Fruit fly (Drosophila melanogaster) whole organism, embryonic: ENCODE data around the gene Patr-1.

ENCODE experiments used
- Adf1 ChIP-seq: fragments of 200-800 bp; sonication (Bioruptor generic); IDR thresholded peaks from 2 replicates; pipeline ENCODE4 v1.3.6; 2022; ENCODE audit warnings: missing biosample characterization, missing genetic modification characterization
- CG11504 ChIP-seq: fragments of 200-800 bp; sonication (Bioruptor generic); optimal IDR thresholded peaks from 3 replicates; lab custom pipeline; 2019; ENCODE audit warnings: missing biosample characterization, mild to moderate bottlenecking, missing genetic modification characterization, moderate library complexity
- CG13775 ChIP-seq: fragments of 200-800 bp; sonication (Bioruptor generic); optimal IDR thresholded peaks from 3 replicates; lab custom pipeline; 2017; ENCODE audit warnings: missing biosample characterization, mild to moderate bottlenecking, missing genetic modification characterization
- CG14860 ChIP-seq: fragments of 200-800 bp; sonication (Bioruptor generic); IDR thresholded peaks from 3 replicates; pipeline ENCODE4 v1.3.6; 2022; ENCODE audit warnings: missing biosample characterization, missing genetic modification characterization; ENCODE audit not compliant: partially characterized antibody
- CG16863 ChIP-seq: fragments of 200-800 bp; sonication (Bioruptor generic); optimal IDR thresholded peaks from 3 replicates; lab custom pipeline; 2016; ENCODE audit warnings: missing biosample characterization, missing genetic modification characterization
- CG2116 ChIP-seq: fragments of 200-800 bp; sonication (Bioruptor generic); optimal IDR thresholded peaks from 3 replicates; lab custom pipeline; 2018; ENCODE audit warnings: missing biosample characterization, mild to moderate bottlenecking, missing genetic modification characterization
- CG2678 ChIP-seq: fragments of 200-800 bp; sonication (Bioruptor generic); optimal IDR thresholded peaks from 3 replicates; lab custom pipeline; 2019; ENCODE audit warnings: missing biosample characterization, mild to moderate bottlenecking, missing genetic modification characterization, moderate library complexity
- CG31365 ChIP-seq: fragments of 200-800 bp; sonication (Bioruptor generic); optimal IDR thresholded peaks from 2 replicates; lab custom pipeline; 2018; ENCODE audit warnings: missing biosample characterization, mild to moderate bottlenecking, missing genetic modification characterization
- CG3163 ChIP-seq: fragments of 200-800 bp; sonication (Bioruptor generic); optimal IDR thresholded peaks from 3 replicates; lab custom pipeline; 2016; ENCODE audit warnings: missing biosample characterization, missing genetic modification characterization
- CG32767 ChIP-seq: fragments of 200-800 bp; sonication (Bioruptor generic); IDR thresholded peaks from 2 replicates; pipeline ENCODE4 v1.3.6; 2022; ENCODE audit warnings: missing biosample characterization, missing genetic modification characterization
- CG3407 ChIP-seq: fragments of 200-800 bp; sonication (Bioruptor generic); optimal IDR thresholded peaks from 2 replicates; lab custom pipeline; 2018; ENCODE audit warnings: missing biosample characterization, mild to moderate bottlenecking, missing genetic modification characterization
- CG3726 ChIP-seq: fragments of 200-800 bp; sonication (Bioruptor generic); IDR thresholded peaks from 3 replicates; pipeline ENCODE4, ENCODE4 v1.3.6; 2022; ENCODE audit warnings: missing biosample characterization, missing genetic modification characterization
- CG4360 ChIP-seq: fragments of 200-800 bp; sonication (Bioruptor generic); IDR thresholded peaks from 2 replicates; pipeline ENCODE4 v1.3.6; 2022; ENCODE audit warnings: missing biosample characterization, missing genetic modification characterization
- CG4404 ChIP-seq: fragments of 200-800 bp; sonication (Bioruptor generic); IDR thresholded peaks from 2 replicates; pipeline ENCODE4 v1.3.6; 2022; ENCODE audit warnings: missing biosample characterization, missing genetic modification characterization
- CG6791 ChIP-seq: fragments of 200-800 bp; sonication (Bioruptor generic); IDR thresholded peaks from 3 replicates; pipeline ENCODE4 v1.3.6; 2022; ENCODE audit warnings: missing biosample characterization, missing genetic modification characterization; ENCODE audit not compliant: partially characterized antibody
- CG7745 ChIP-seq: fragments of 200-800 bp; sonication (Bioruptor generic); optimal IDR thresholded peaks from 2 replicates; lab custom pipeline; 2018; ENCODE audit warnings: missing biosample characterization, mild to moderate bottlenecking, missing genetic modification characterization, moderate library complexity
- CG8290 ChIP-seq, 3 experiments: fragments of 200-800 bp; sonication (Bioruptor generic); optimal IDR thresholded peaks; 2 replicates each; lab custom pipeline; 2016 to 2019; ENCODE audit warnings: missing biosample characterization in 3 of 3, missing genetic modification characterization in 3 of 3, mild to moderate bottlenecking in 2 of 3, moderate library complexity in 1 of 3
- CG8944 ChIP-seq: fragments of 200-800 bp; sonication (Bioruptor generic); optimal IDR thresholded peaks from 3 replicates; lab custom pipeline; 2016; ENCODE audit warnings: missing biosample characterization, missing genetic modification characterization
- CG9876 ChIP-seq: fragments of 200-800 bp; sonication (Bioruptor generic); optimal IDR thresholded peaks from 2 replicates; lab custom pipeline; 2016; ENCODE audit warnings: missing biosample characterization, missing genetic modification characterization
- D19B ChIP-seq: fragments of 200-800 bp; sonication (Bioruptor generic); optimal IDR thresholded peaks from 2 replicates; lab custom pipeline; 2017; ENCODE audit warnings: missing biosample characterization, mild to moderate bottlenecking, missing genetic modification characterization
- Eip74EF ChIP-seq, 2 experiments: fragments of 200-800 bp in 1 of 2; fragments of >200 bp in 1 of 2; sonication (Bioruptor generic) in 1 of 2; optimal IDR thresholded peaks; 2 replicates each; lab custom pipeline; 2017 to 2019; ENCODE audit warnings: missing biosample characterization in 2 of 2, missing genetic modification characterization in 2 of 2, mild to moderate bottlenecking in 1 of 2, moderate library complexity in 1 of 2
- Gug ChIP-seq: fragments of 200-800 bp; sonication (Bioruptor generic); IDR thresholded peaks from 4 replicates; pipeline ENCODE4 v1.3.6; 2022; ENCODE audit warnings: missing biosample characterization, missing genetic modification characterization
- H15 ChIP-seq: fragments of 200-800 bp; sonication (Bioruptor generic); IDR thresholded peaks from 3 replicates; pipeline ENCODE4 v1.3.6; 2022; ENCODE audit warnings: missing biosample characterization, missing genetic modification characterization
- HLH3B ChIP-seq: fragments of 200-800 bp; sonication (Bioruptor generic); IDR thresholded peaks from 2 replicates; pipeline ENCODE4 v1.3.6; 2022; ENCODE audit warnings: missing biosample characterization, missing genetic modification characterization
- Jarid2 ChIP-seq: fragments of 200-800 bp; sonication (Bioruptor generic); optimal IDR thresholded peaks from 3 replicates; lab custom pipeline; 2017; ENCODE audit warnings: mild to moderate bottlenecking, missing biosample characterization, missing genetic modification reagents, missing genetic modification characterization
- MESR4 ChIP-seq: fragments of 200-800 bp; sonication (Bioruptor generic); optimal IDR thresholded peaks from 2 replicates; lab custom pipeline; 2018; ENCODE audit warnings: missing biosample characterization, mild to moderate bottlenecking, missing genetic modification characterization, moderate library complexity
- Mad ChIP-seq: fragments of 200-800 bp; sonication (Bioruptor generic); optimal IDR thresholded peaks from 2 replicates; lab custom pipeline; 2016; ENCODE audit warnings: missing biosample characterization, missing genetic modification characterization
- Max ChIP-seq: fragments of 200-800 bp; sonication (Bioruptor generic); optimal IDR thresholded peaks from 2 replicates; lab custom pipeline; 2016; ENCODE audit warnings: missing biosample characterization, mild to moderate bottlenecking, missing genetic modification characterization
- Myb ChIP-seq: fragments of 200-800 bp; sonication (Bioruptor generic); optimal IDR thresholded peaks from 2 replicates; lab custom pipeline; 2016; ENCODE audit warnings: missing biosample characterization, missing genetic modification characterization
- NFAT ChIP-seq: fragments of 200-800 bp; sonication (Bioruptor generic); IDR thresholded peaks from 2 replicates; pipeline ENCODE4 v1.3.6; 2022; ENCODE audit warnings: missing biosample characterization, missing genetic modification characterization
- NK7.1 ChIP-seq: fragments of 200-800 bp; sonication (Bioruptor generic); optimal IDR thresholded peaks from 3 replicates; lab custom pipeline; 2016; ENCODE audit warnings: missing biosample characterization, missing genetic modification characterization
- Sox100B ChIP-seq: fragments of 200-800 bp; sonication (Bioruptor generic); optimal IDR thresholded peaks from 3 replicates; lab custom pipeline; 2018; ENCODE audit warnings: missing biosample characterization, mild to moderate bottlenecking, missing genetic modification characterization
- ato ChIP-seq: fragments of 200-800 bp; sonication (Bioruptor generic); IDR thresholded peaks from 2 replicates; pipeline ENCODE4 v1.3.6; 2022; ENCODE audit warnings: missing biosample characterization, missing genetic modification characterization; ENCODE audit not compliant: partially characterized antibody
- chn ChIP-seq: fragments of 200-800 bp; sonication (Bioruptor generic); optimal IDR thresholded peaks from 2 replicates; lab custom pipeline; 2016; ENCODE audit warnings: missing biosample characterization, missing genetic modification characterization
- dan ChIP-seq: fragments of 200-800 bp; sonication (Bioruptor generic); IDR thresholded peaks from 2 replicates; pipeline ENCODE4 v1.3.6; 2022; ENCODE audit warnings: missing biosample characterization, missing genetic modification characterization
- disco-r ChIP-seq: fragments of 200-800 bp; sonication (Bioruptor generic); optimal IDR thresholded peaks from 2 replicates; lab custom pipeline; 2016; ENCODE audit warnings: missing biosample characterization, missing genetic modification characterization
- gcm2 ChIP-seq: fragments of 200-800 bp; sonication (Bioruptor generic); optimal IDR thresholded peaks from 2 replicates; lab custom pipeline; 2016; ENCODE audit warnings: missing biosample characterization, missing genetic modification characterization
- lbe ChIP-seq: fragments of 200-800 bp; sonication (Bioruptor generic); optimal IDR thresholded peaks from 2 replicates; lab custom pipeline; 2016; ENCODE audit warnings: missing biosample characterization, mild to moderate bottlenecking, missing genetic modification characterization
- nmo ChIP-seq: fragments of 200-800 bp; sonication (Bioruptor generic); optimal IDR thresholded peaks from 2 replicates; lab custom pipeline; 2018; ENCODE audit warnings: missing biosample characterization, mild to moderate bottlenecking, missing genetic modification characterization, moderate library complexity
- onecut ChIP-seq: fragments of 200-800 bp; sonication (Bioruptor generic); IDR thresholded peaks from 2 replicates; pipeline ENCODE4 v1.3.6; 2022; ENCODE audit warnings: missing biosample characterization, missing genetic modification characterization
- p53 ChIP-seq: fragments of 200-800 bp; sonication (Bioruptor generic); optimal IDR thresholded peaks from 2 replicates; lab custom pipeline; 2016; ENCODE audit warnings: missing biosample characterization, missing genetic modification characterization
- pnt ChIP-seq: fragments of 200-800 bp; sonication (Bioruptor generic); optimal IDR thresholded peaks from 3 replicates; lab custom pipeline; 2016; ENCODE audit warnings: missing biosample characterization, missing genetic modification characterization
- prd ChIP-seq, 3 experiments: fragments of >200 bp in 2 of 3; fragments of 200-800 bp in 1 of 3; sonication (Bioruptor generic) in 1 of 3; optimal IDR thresholded peaks in 2 of 3; IDR thresholded peaks in 1 of 3; 2 replicates in 2 of 3; 3 replicates in 1 of 3; pipeline versions ENCODE4 v1.3.6 to Lab custom; 2017 to 2022; ENCODE audit warnings: missing biosample characterization in 1 of 3, missing genetic modification characterization in 1 of 3
- sd ChIP-seq: fragments of 200-800 bp; sonication (Bioruptor generic); optimal IDR thresholded peaks from 3 replicates; lab custom pipeline; 2018; ENCODE audit warnings: missing biosample characterization, mild to moderate bottlenecking, missing genetic modification characterization, moderate library complexity
- sisA ChIP-seq: fragments of 200-800 bp; sonication (Bioruptor generic); IDR thresholded peaks from 2 replicates; pipeline ENCODE4 v1.3.6; 2022; ENCODE audit warnings: missing biosample characterization, missing genetic modification characterization
- slp2 ChIP-seq: fragments of 200-800 bp; sonication (Bioruptor generic); optimal IDR thresholded peaks from 2 replicates; lab custom pipeline; 2016; ENCODE audit warnings: missing biosample characterization, missing genetic modification characterization
- tap ChIP-seq: fragments of 200-800 bp; optimal IDR thresholded peaks from 3 replicates; lab custom pipeline; 2019; ENCODE audit warnings: missing biosample characterization, mild to moderate bottlenecking, missing genetic modification characterization, moderate library complexity
- zf30C ChIP-seq: fragments of 200-800 bp; sonication (Bioruptor generic); optimal IDR thresholded peaks from 3 replicates; lab custom pipeline; 2018; ENCODE audit warnings: missing biosample characterization, mild to moderate bottlenecking, missing genetic modification characterization
- zfh2 ChIP-seq: fragments of 200-800 bp; sonication (Bioruptor generic); optimal IDR thresholded peaks from 2 replicates; lab custom pipeline; 2016; ENCODE audit warnings: missing biosample characterization, missing genetic modification characterization

Gene Patr-1

DNA sequence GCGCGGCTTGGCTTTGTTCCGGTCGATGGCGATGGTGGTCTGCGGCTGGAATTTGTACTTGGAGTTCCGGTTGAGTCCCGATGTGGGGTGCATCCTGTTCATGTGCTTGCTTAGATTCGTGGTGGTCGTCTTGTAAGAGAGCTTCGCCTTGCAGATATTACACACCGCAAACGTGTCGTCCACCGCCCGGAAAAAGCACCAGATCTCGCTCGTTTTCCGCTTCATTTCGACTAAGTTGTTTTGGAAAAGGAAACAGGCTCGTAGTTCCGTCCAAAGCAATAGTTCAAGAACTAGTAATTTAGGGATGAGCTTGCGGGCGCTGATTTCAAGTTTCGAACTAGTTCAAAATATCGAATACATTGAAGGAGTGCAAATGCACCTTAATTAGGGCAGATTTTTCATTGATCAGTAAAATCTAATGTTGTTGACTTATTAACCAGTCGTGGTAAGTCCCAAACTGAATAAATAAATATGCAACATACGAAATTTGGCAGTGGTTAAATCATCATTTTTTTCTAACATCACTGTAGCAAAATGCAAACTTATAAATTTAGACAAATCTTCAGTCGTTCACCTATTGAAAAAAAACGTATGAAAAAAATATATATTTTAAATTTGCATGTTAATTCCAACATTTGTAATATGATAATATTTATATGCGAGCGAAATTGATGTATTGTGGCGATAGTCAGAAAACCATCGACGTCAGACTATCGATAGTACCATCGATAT, at the start of gene Patr-1, which contains the start of gene bdwf (continued):
- no peak for TF ChIP-seq Jarid2
- no peak for TF ChIP-seq Adf1
- no peak for TF ChIP-seq pnt (GFP tag; lab: Kevin White, UChicago)
- no peak for TF ChIP-seq sd (tag; lab: Kevin White, UChicago)
- no peak for TF ChIP-seq HLH3B (GFP tag; lab: Robert Waterston, UW)
- TF ChIP-seq dan = no peak
- peak; percentile 25 for TF ChIP-seq lbe (GFP tag; lab: Kevin White, UChicago)
- no peak for TF ChIP-seq NK7.1
- peak; percentile 29 for TF ChIP-seq CG8944 (GFP tag; lab: Kevin White, UChicago)
- no peak for TF ChIP-seq CG3726
- TF ChIP-seq CG16863 (GFP tag; lab: Kevin White, UChicago) = no peak
- no peak for TF ChIP-seq CG7745
- TF ChIP-seq onecut (GFP tag; lab: Robert Waterston, UW) = no peak
- TF ChIP-seq Gug (GFP tag; lab: Robert Waterston, UW) = no peak; the same call in 3 of the 4 replicates
- peak; percentile 80; the same call in 1 of the 2 replicates for TF ChIP-seq ato (GFP tag; lab: Robert Waterston, UW)
- TF ChIP-seq NFAT = no peak; the same call in 1 of the 2 replicates
- peak; percentile 43 for TF ChIP-seq Sox100B
- TF ChIP-seq MESR4 = peak; percentile 62
- TF ChIP-seq Myb (GFP tag; lab: Kevin White, UChicago) = no peak
- peak; percentile 78 for TF ChIP-seq CG2116
- no peak for TF ChIP-seq CG4360 (GFP tag; lab: Robert Waterston, UW)
- TF ChIP-seq Eip74EF (GFP tag; optimal IDR thresholded peaks at IDR 0.05; lab: Kevin White, UChicago) = no peak
- TF ChIP-seq CG4404 (GFP tag; lab: Robert Waterston, UW) = 0 out of 2 replicates have a peak, but pooled peaks have one; percentile 6
- no peak for TF ChIP-seq CG31365 (tag; lab: Kevin White, UChicago)
- peak; percentile 16 for TF ChIP-seq disco-r (GFP tag; lab: Kevin White, UChicago)
- TF ChIP-seq CG3163 = no peak
- no peak for TF ChIP-seq D19B
- TF ChIP-seq chn (GFP tag; lab: Kevin White, UChicago) = no peak
- TF ChIP-seq CG11504 (tag; lab: Kevin White, UChicago) = no peak
- TF ChIP-seq Mad (GFP tag; lab: Kevin White, UChicago) = no peak
- peak; percentile 2 for TF ChIP-seq zfh2 (GFP tag; lab: Kevin White, UChicago)
- no peak for TF ChIP-seq CG2678
- no peak for TF ChIP-seq sisA (GFP tag; lab: Robert Waterston, UW)
- TF ChIP-seq prd (optimal IDR thresholded peaks at IDR 0.05; lab: Kevin White, UChicago) = no peak
- TF ChIP-seq prd (GFP tag; IDR thresholded peaks at IDR 0.05; lab: Robert Waterston, UW) = no peak
- TF ChIP-seq Max = no peak
- no peak for TF ChIP-seq tap
- no peak for TF ChIP-seq CG8290 (GFP tag; optimal IDR thresholded peaks at IDR 0.05; lab: Kevin White, UChicago)
- no peak for TF ChIP-seq CG8290 (tag; optimal IDR thresholded peaks at IDR 0.05; lab: Kevin White, UChicago)
- TF ChIP-seq H15 (GFP tag; lab: Robert Waterston, UW) = no peak
- TF ChIP-seq slp2 (GFP tag; lab: Kevin White, UChicago) = peak; percentile 10
- TF ChIP-seq CG3407 (GFP tag; lab: Kevin White, UChicago) = no peak
- TF ChIP-seq gcm2 (GFP tag; lab: Kevin White, UChicago) = no peak
- peak; percentile 69 for TF ChIP-seq nmo (GFP tag; lab: Kevin White, UChicago)
- peak; percentile 42 for TF ChIP-seq CG13775
- peak; percentile 88 for TF ChIP-seq CG14860 (GFP tag; lab: Robert Waterston, UW)
- no peak for TF ChIP-seq CG32767 (GFP tag; lab: Robert Waterston, UW)
- no peak for TF ChIP-seq p53 (GFP tag; lab: Kevin White, UChicago)
- TF ChIP-seq CG9876 (GFP tag; lab: Kevin White, UChicago) = no peak
- TF ChIP-seq CG6791 (GFP tag; lab: Robert Waterston, UW) = peak; percentile 92
- no peak for TF ChIP-seq zf30C (GFP tag; lab: Kevin White, UChicago)
